Worm (Caenorhabditis elegans): ENCODE measurements around the gene tir-1.

tir-1 gene

ce11 chrIII:3901542-3901941 lies at the start of gene tir-1:
TSS of gene tir-1 (minus strand) at chrIII:3901642.
- no peak for TF ChIP-seq W03F9.2 (tag; optimal IDR thresholded peaks at IDR 0.05)
- TF ChIP-seq dao-5 (tag; optimal IDR thresholded peaks at IDR 0.05), result no peak
- no peak for TF ChIP-seq him-1 (tag; optimal IDR thresholded peaks at IDR 0.05)

- TF ChIP-seq W03F9.2 (tag; optimal IDR thresholded peaks at IDR 0.05) (no peak), dao-5 (tag; optimal IDR thresholded peaks at IDR 0.05) (no peak), him-1 (tag; optimal IDR thresholded peaks at IDR 0.05) (no peak)
These were observed 34.4 kb upstream of the tir-1 start, which contains the start of gene npl-10 for ce11 chrIII:3935808-3936207. TSS of gene npl-10 (minus strand) at chrIII:3935908.

- no peak for TF ChIP-seq him-1 (tag; optimal IDR thresholded peaks at IDR 0.05)
- TF ChIP-seq W03F9.2 (tag; optimal IDR thresholded peaks at IDR 0.05), result no peak
- TF ChIP-seq dao-5 (tag; optimal IDR thresholded peaks at IDR 0.05), result no peak
These were observed 30.0 kb upstream of the tir-1 start, which contains the start of gene F37A8.2 for ce11 chrIII:3931423-3931822. TSS of gene F37A8.2 (minus strand) at chrIII:3931523.

ce11 chrIII:3928136-3928535 lies 26.7 kb upstream of the tir-1 start, which contains the start of gene F37A8.1:
TSS of gene F37A8.1 (plus strand) at chrIII:3928436.
- TF ChIP-seq W03F9.2 (tag; optimal IDR thresholded peaks at IDR 0.05) (no peak), dao-5 (tag; optimal IDR thresholded peaks at IDR 0.05) (no peak), him-1 (tag; optimal IDR thresholded peaks at IDR 0.05) (no peak)

ce11 chrIII:3927450-3927849 lies 26.0 kb upstream of the tir-1 start:
- TF ChIP-seq W03F9.2 (tag; optimal IDR thresholded peaks at IDR 0.05) (no peak), him-1 (tag; optimal IDR thresholded peaks at IDR 0.05) (no peak), dao-5 (tag; optimal IDR thresholded peaks at IDR 0.05) (no peak)

- TF ChIP-seq dao-5 (tag; optimal IDR thresholded peaks at IDR 0.05) (no peak), him-1 (tag; optimal IDR thresholded peaks at IDR 0.05) (no peak), W03F9.2 (tag; optimal IDR thresholded peaks at IDR 0.05) (no peak)
These were observed 25.4 kb upstream of the tir-1 start for ce11 chrIII:3926801-3927200.

ce11 chrIII:3926116-3926515 lies 24.7 kb upstream of the tir-1 start, which contains the start of gene ZK1058.9:
TSS of gene ZK1058.9 (minus strand) at chrIII:3926216.
- TF ChIP-seq dao-5 (tag; optimal IDR thresholded peaks at IDR 0.05) (no peak), him-1 (tag; optimal IDR thresholded peaks at IDR 0.05) (no peak), W03F9.2 (tag; optimal IDR thresholded peaks at IDR 0.05) (no peak)

ce11 chrIII:3921646-3922328 lies 20.3 kb upstream of the tir-1 start, which contains the start of the genes metl-6 and nit-1:
TSS of gene metl-6 (minus strand) at chrIII:3921711.
TSS of gene nit-1 (plus strand) at chrIII:3922207.
- no peak for TF ChIP-seq dao-5 (tag; optimal IDR thresholded peaks at IDR 0.05)
- no peak for TF ChIP-seq W03F9.2 (tag; optimal IDR thresholded peaks at IDR 0.05)
- no peak for TF ChIP-seq him-1 (tag; optimal IDR thresholded peaks at IDR 0.05)

ce11 chrIII:3918569-3918968 lies 17.1 kb upstream of the tir-1 start, which contains the start of gene ZK1058.3:
TSS of gene ZK1058.3 (plus strand) at chrIII:3918869.
- TF ChIP-seq W03F9.2 (tag; optimal IDR thresholded peaks at IDR 0.05), result no peak
- TF ChIP-seq him-1 (tag; optimal IDR thresholded peaks at IDR 0.05), result no peak
- no peak for TF ChIP-seq dao-5 (tag; optimal IDR thresholded peaks at IDR 0.05)

- TF ChIP-seq him-1 (tag; optimal IDR thresholded peaks at IDR 0.05), result no peak
- TF ChIP-seq W03F9.2 (tag; optimal IDR thresholded peaks at IDR 0.05), result peak; percentile 85
These were observed 15.2 kb upstream of the tir-1 start, which contains the start of gene ccdc-47 for ce11 chrIII:3916624-3917023. TSS of gene ccdc-47 (plus strand) at chrIII:3916967.

ce11 chrIII:3915705-3916104 lies 14.3 kb upstream of the tir-1 start:
- no peak for TF ChIP-seq W03F9.2 (tag; optimal IDR thresholded peaks at IDR 0.05)
- TF ChIP-seq him-1 (tag; optimal IDR thresholded peaks at IDR 0.05), result no peak
- no peak for TF ChIP-seq dao-5 (tag; optimal IDR thresholded peaks at IDR 0.05)

ce11 chrIII:3914836-3915235 lies 13.4 kb upstream of the tir-1 start:
- no peak for TF ChIP-seq W03F9.2 (tag; optimal IDR thresholded peaks at IDR 0.05)
- TF ChIP-seq dao-5 (tag; optimal IDR thresholded peaks at IDR 0.05), result no peak
- no peak for TF ChIP-seq him-1 (tag; optimal IDR thresholded peaks at IDR 0.05)

ce11 chrIII:3914049-3914448 lies 12.6 kb upstream of the tir-1 start, which contains the start of gene pat-3:
TSS of gene pat-3 (minus strand) at chrIII:3914149.
- TF ChIP-seq W03F9.2 (tag; optimal IDR thresholded peaks at IDR 0.05) (no peak), him-1 (tag; optimal IDR thresholded peaks at IDR 0.05) (no peak), dao-5 (tag; optimal IDR thresholded peaks at IDR 0.05) (no peak)

ce11 chrIII:3908205-3908604 lies 6.8 kb upstream of the tir-1 start:
- TF ChIP-seq him-1 (tag; optimal IDR thresholded peaks at IDR 0.05), result no peak
- TF ChIP-seq W03F9.2 (tag; optimal IDR thresholded peaks at IDR 0.05), result peak; percentile 25
